Worm (Caenorhabditis elegans): ENCODE measurements around the gene ets-10.

DNA sequence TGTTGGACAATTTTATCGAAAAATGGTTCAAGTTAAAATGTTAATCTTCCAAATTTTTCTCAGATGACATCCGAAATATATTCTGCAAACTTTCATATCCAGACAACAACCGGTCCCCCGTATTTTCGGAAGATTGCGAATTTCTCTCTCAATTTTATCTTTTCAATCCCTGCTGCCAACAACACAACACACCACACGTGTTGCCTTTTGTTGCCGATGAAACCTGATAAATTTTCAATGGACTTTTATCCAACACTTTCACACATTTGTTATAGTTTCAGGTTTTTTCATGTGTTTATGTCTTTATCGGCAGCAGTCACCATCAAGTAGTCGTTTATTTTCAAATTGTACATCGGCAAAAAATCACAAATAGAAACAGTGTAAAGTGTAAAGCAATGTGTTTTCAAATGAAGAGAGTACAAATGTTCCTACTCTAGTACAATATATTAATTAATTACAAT is 37.7 kb upstream of the ets-10 start:
- no peak for TF ChIP-seq tbx-37 (GFP tag; conservative IDR thresholded peaks at IDR 0.05)
- TF ChIP-seq hmg-4 (GFP tag; optimal IDR thresholded peaks at IDR 0.05), result no peak
- no peak for TF ChIP-seq aly-1 (tag; optimal IDR thresholded peaks at IDR 0.05)
- TF ChIP-seq hmbx-1 (tag; optimal IDR thresholded peaks at IDR 0.05), result no peak
- TF ChIP-seq pes-1 (GFP tag; IDR thresholded peaks at IDR 0.05), result no peak
- TF ChIP-seq hnd-1 (tag; optimal IDR thresholded peaks at IDR 0.05), result no peak
- TF ChIP-seq ceh-13 (GFP tag; optimal IDR thresholded peaks at IDR 0.05), result no peak
- TF ChIP-seq ama-1 (optimal IDR thresholded peaks at IDR 0.05), result no peak
- no peak for TF ChIP-seq flt-1 (GFP tag; IDR thresholded peaks at IDR 0.05)
- no peak for TF ChIP-seq ceh-36 (tag; optimal IDR thresholded peaks at IDR 0.05)
- no peak for TF ChIP-seq scrt-1 (GFP tag; IDR thresholded peaks at IDR 0.05)

All from whole organism, early embryonic.